Worm (Caenorhabditis elegans) whole organism, mixed stage, embryonic: Measurements from ENCODE around the gene F49H6.17.

ENCODE experiments used
- bed-3 ChIP-seq: fragments of 200-800 bp; sonication (Bioruptor generic); optimal IDR thresholded peaks from 3 replicates; lab custom pipeline; 2018; ENCODE audit warnings: mild to moderate bottlenecking, missing genetic modification characterization, moderate library complexity, missing compliant biosample characterization
- blmp-1 ChIP-seq: fragments of 150-350 bp; optimal IDR thresholded peaks from 2 replicates; lab custom pipeline; 2014; ENCODE audit warnings: missing biosample characterization, missing genetic modification characterization
- ceh-39 ChIP-seq: fragments of 150-350 bp; optimal IDR thresholded peaks from 2 replicates; lab custom pipeline; 2014; ENCODE audit warnings: missing biosample characterization, missing genetic modification characterization
- ceh-83 ChIP-seq: fragments of 200-800 bp; sonication (Bioruptor generic); optimal IDR thresholded peaks from 2 replicates; lab custom pipeline; 2018; ENCODE audit warnings: mild to moderate bottlenecking, missing genetic modification characterization, missing compliant biosample characterization
- ces-1 ChIP-seq: fragments of 150-350 bp; optimal IDR thresholded peaks from 2 replicates; lab custom pipeline; 2014; ENCODE audit warnings: missing biosample characterization, missing genetic modification reagents, missing genetic modification characterization
- cnd-1 ChIP-seq: fragments of 200-800 bp; sonication (Bioruptor generic); optimal IDR thresholded peaks from 2 replicates; lab custom pipeline; 2018; ENCODE audit warnings: mild to moderate bottlenecking, missing genetic modification characterization, missing compliant biosample characterization
- drap-1 ChIP-seq: fragments of 200-800 bp; sonication (Bioruptor generic); optimal IDR thresholded peaks from 3 replicates; lab custom pipeline; 2018; ENCODE audit warnings: mild to moderate bottlenecking, missing genetic modification characterization, missing compliant biosample characterization
- elt-1 ChIP-seq: sonication (generic microtip); optimal IDR thresholded peaks from 2 replicates; lab custom pipeline; 2017; ENCODE audit warnings: missing genetic modification characterization, mild to moderate bottlenecking, missing compliant biosample characterization, antibody characterized with exemption, moderate library complexity, borderline replicate concordance; ENCODE audit not compliant: insufficient read depth
- elt-3 ChIP-seq: fragments of 150-350 bp; optimal IDR thresholded peaks from 2 replicates; lab custom pipeline; 2014; ENCODE audit warnings: missing biosample characterization, missing genetic modification characterization
- flh-1 ChIP-seq: fragments of 200-800 bp; sonication (Bioruptor generic); optimal IDR thresholded peaks from 2 replicates; lab custom pipeline; 2018; ENCODE audit warnings: mild to moderate bottlenecking, missing genetic modification characterization, moderate library complexity, missing compliant biosample characterization
- ham-2 ChIP-seq: fragments of 200-800 bp; sonication (Bioruptor generic); optimal IDR thresholded peaks from 2 replicates; lab custom pipeline; 2018; ENCODE audit warnings: mild to moderate bottlenecking, missing genetic modification characterization, missing compliant biosample characterization
- hlh-1 ChIP-seq: fragments of 150-350 bp; optimal IDR thresholded peaks from 2 replicates; lab custom pipeline; 2014; ENCODE audit warnings: missing biosample characterization, missing genetic modification reagents, missing genetic modification characterization
- lin-13 ChIP-seq: fragments of 150-350 bp; optimal IDR thresholded peaks from 2 replicates; lab custom pipeline; 2014; ENCODE audit warnings: missing biosample characterization, missing genetic modification characterization
- lsy-2 ChIP-seq: fragments of 150-350 bp; optimal IDR thresholded peaks from 2 replicates; lab custom pipeline; 2014; ENCODE audit warnings: missing biosample characterization, missing genetic modification characterization
- mab-5 ChIP-seq: fragments of 150-350 bp; optimal IDR thresholded peaks from 2 replicates; lab custom pipeline; 2014; ENCODE audit warnings: missing biosample characterization, missing genetic modification characterization
- mep-1 ChIP-seq: fragments of 150-350 bp; optimal IDR thresholded peaks from 2 replicates; lab custom pipeline; 2017; ENCODE audit warnings: missing biosample characterization, missing genetic modification reagents, missing genetic modification characterization, inconsistent platforms
- mls-2 ChIP-seq: sonication (generic microtip); optimal IDR thresholded peaks from 2 replicates; lab custom pipeline; 2016; ENCODE audit warnings: mild to moderate bottlenecking, missing genetic modification characterization, moderate library complexity, missing compliant biosample characterization
- nhr-12 ChIP-seq: fragments of 150-350 bp; optimal IDR thresholded peaks from 2 replicates; lab custom pipeline; 2014; ENCODE audit warnings: missing biosample characterization, missing genetic modification characterization
- nhr-2 ChIP-seq: fragments of 150-350 bp; optimal IDR thresholded peaks from 2 replicates; lab custom pipeline; 2014; ENCODE audit warnings: missing biosample characterization, missing genetic modification characterization
- nhr-237 ChIP-seq: fragments of 150-350 bp; optimal IDR thresholded peaks from 2 replicates; lab custom pipeline; 2014; ENCODE audit warnings: missing biosample characterization, missing genetic modification characterization
- nhr-28 ChIP-seq: fragments of 150-350 bp; optimal IDR thresholded peaks from 2 replicates; lab custom pipeline; 2014; ENCODE audit warnings: missing biosample characterization, missing genetic modification characterization
- nhr-76 ChIP-seq: sonication (generic microtip); optimal IDR thresholded peaks from 2 replicates; lab custom pipeline; 2017; ENCODE audit warnings: missing biosample characterization, missing genetic modification characterization
- pha-4 ChIP-seq: fragments of 150-350 bp; optimal IDR thresholded peaks from 2 replicates; lab custom pipeline; 2018; ENCODE audit warnings: missing biosample characterization, missing genetic modification reagents, missing genetic modification characterization
- snpc-4 ChIP-seq: fragments of 150-350 bp; optimal IDR thresholded peaks from 2 replicates; lab custom pipeline; 2014; ENCODE audit warnings: missing biosample characterization, missing genetic modification characterization
- sptf-1 ChIP-seq: sonication (generic microtip); optimal IDR thresholded peaks from 2 replicates; lab custom pipeline; 2017; ENCODE audit warnings: mild to moderate bottlenecking, missing genetic modification characterization, moderate library complexity, missing compliant biosample characterization
- tbx-8 ChIP-seq: fragments of 200-800 bp; sonication (Bioruptor generic); optimal IDR thresholded peaks from 2 replicates; lab custom pipeline; 2018; ENCODE audit warnings: mild to moderate bottlenecking, missing genetic modification characterization, moderate library complexity, missing compliant biosample characterization
- unc-120 ChIP-seq: sonication (generic microtip); optimal IDR thresholded peaks from 2 replicates; lab custom pipeline; 2017; ENCODE audit warnings: missing genetic modification characterization, missing compliant biosample characterization; ENCODE audit not compliant: poor library complexity, severe bottlenecking
- unc-39 ChIP-seq: fragments of 150-350 bp; optimal IDR thresholded peaks from 2 replicates; lab custom pipeline; 2014; ENCODE audit warnings: missing biosample characterization, missing genetic modification characterization
- unc-62 ChIP-seq: fragments of 150-350 bp; optimal IDR thresholded peaks from 2 replicates; lab custom pipeline; 2014; ENCODE audit warnings: missing biosample characterization, missing genetic modification reagents, missing genetic modification characterization
- zip-8 ChIP-seq: fragments of 150-350 bp; optimal IDR thresholded peaks from 2 replicates; lab custom pipeline; 2014; ENCODE audit warnings: missing biosample characterization, missing genetic modification characterization
- ztf-11 ChIP-seq: fragments of 150-350 bp; optimal IDR thresholded peaks from 2 replicates; lab custom pipeline; 2014; ENCODE audit warnings: missing biosample characterization, missing genetic modification characterization

Gene F49H6.17

DNA sequence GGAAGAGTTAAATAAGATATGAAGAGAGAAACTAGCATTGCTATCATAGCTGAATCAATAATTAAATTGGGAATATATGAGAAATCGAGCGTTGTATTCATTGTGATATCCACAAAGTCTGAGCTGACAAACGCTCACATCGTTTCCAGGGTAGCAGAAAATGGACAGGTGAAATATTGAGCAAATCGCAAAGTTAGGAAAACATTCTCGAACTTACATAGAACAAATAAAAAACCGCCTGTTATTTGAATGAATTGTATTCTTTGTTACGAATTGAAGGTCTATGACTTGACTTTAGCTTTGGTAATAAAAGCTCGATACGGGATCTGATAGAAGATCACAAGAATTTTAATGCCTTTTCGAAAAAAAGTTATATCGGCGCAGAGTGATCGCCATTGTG, 16.1 kb downstream of the F49H6.17 start, which contains the start of gene srz-94:
srz-94 (minus strand) TSS at position 101 of the 400 bp plus-strand sequence.
- TF ChIP-seq tbx-8 (GFP tag; lab: Kevin White, UChicago) (no peak), sptf-1 (tag; lab: Kevin White, UChicago) (no peak), zip-8 (no peak), lin-13 (tag; lab: Kevin White, UChicago) (no peak), ztf-11 (tag; lab: Kevin White, UChicago) (no peak), ces-1 (no peak)

DNA sequence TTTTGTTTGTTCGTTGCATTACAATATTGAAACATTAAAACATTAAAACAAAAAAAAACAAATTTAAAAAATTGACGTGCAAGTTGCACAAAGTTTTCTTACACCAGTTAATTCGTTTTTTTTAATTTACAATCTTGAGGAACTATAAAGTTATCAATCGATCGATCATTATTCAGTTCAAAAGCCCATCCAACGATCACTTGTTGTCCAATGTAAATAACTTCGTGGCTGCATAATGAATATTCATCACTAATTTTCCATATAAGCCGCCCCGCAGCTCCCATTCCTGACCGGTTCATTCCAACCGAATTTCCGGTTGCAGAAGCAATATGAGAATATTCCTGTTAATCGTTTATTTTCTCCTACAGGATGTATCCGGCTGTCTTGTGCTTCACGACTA, 22.5 kb downstream of the F49H6.17 start, which contains the start of gene hpo-33:
hpo-33 (plus strand) TSS at position 301 of the 400 bp plus-strand sequence.
- TF ChIP-seq nhr-237 (tag; lab: Kevin White, UChicago) (no peak), unc-39 (tag; lab: Kevin White, UChicago) (no peak), drap-1 (no peak), tbx-8 (GFP tag; lab: Kevin White, UChicago) (no peak), mls-2 (tag; lab: Kevin White, UChicago) (no peak), flh-1 (GFP tag; lab: Kevin White, UChicago) (no peak), ceh-39 (tag; lab: Kevin White, UChicago) (no peak), pha-4 (no peak), unc-120 (no peak), mep-1 (tag; lab: Kevin White, UChicago) (no peak), bed-3 (GFP tag; lab: Kevin White, UChicago) (no peak), ham-2 (GFP tag; lab: Kevin White, UChicago) (no peak)

DNA sequence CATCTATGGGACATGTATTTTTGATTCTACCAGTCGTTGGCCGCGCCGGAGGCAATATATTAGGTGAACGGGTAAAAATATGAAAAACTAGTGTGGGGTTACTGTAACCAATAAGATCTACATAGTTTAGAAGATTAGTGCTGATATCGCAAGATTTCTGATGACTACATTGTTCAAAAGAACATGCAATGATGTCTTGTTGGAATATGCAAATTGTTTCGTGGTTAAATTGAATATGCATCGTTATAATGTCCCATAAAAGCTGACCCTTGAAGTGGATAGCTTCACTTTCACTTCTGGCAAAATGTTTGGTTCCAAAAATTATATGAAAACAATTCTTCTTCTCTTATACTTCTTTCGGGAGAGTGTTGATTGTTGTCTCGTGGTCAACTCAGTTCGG, 24.7 kb downstream of the F49H6.17 start, which contains the start of gene F28B1.2:
F28B1.2 (plus strand) TSS at position 301 of the 400 bp plus-strand sequence.
- TF ChIP-seq ces-1 (no peak), unc-62 (no peak), mls-2 (tag; lab: Kevin White, UChicago) (no peak), drap-1 (no peak), lin-13 (tag; lab: Kevin White, UChicago) (no peak), unc-39 (tag; lab: Kevin White, UChicago) (no peak), mep-1 (tag; lab: Kevin White, UChicago) (no peak), snpc-4 (tag; lab: Kevin White, UChicago) (no peak), ham-2 (GFP tag; lab: Kevin White, UChicago) (no peak), bed-3 (GFP tag; lab: Kevin White, UChicago) (no peak), hlh-1 (tag; lab: Kevin White, UChicago) (no peak), blmp-1 (tag; lab: Kevin White, UChicago) (no peak), pha-4 (no peak), elt-3 (no peak), ztf-11 (tag; lab: Kevin White, UChicago) (no peak), tbx-8 (GFP tag; lab: Kevin White, UChicago) (no peak)

DNA sequence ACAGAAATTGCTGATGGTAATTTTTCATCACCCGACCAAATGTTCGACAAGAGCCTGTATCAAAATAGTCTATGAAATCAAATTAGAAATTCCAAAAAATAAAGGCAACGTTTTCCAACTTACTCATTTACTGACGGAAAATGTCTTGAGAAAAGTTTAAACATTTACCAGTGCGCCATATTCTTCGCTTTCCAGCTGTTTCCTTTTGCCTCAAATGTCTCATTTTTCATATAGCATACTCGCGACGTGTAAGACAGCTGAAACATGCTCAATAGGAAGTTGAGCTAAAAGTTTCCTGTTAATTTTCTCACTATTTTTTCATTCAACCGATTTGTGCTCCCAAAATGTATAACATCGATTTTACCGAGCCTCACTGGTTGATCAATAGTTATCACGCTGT, 40.2 kb downstream of the F49H6.17 start, which contains the start of gene sri-66:
sri-66 (plus strand) TSS at position 301 of the 400 bp plus-strand sequence.
- TF ChIP-seq snpc-4 (tag; lab: Kevin White, UChicago): no peak
- no peak for TF ChIP-seq nhr-12 (tag; lab: Kevin White, UChicago)
- TF ChIP-seq cnd-1 (tag; lab: Kevin White, UChicago): no peak
- no peak for TF ChIP-seq nhr-28 (tag; lab: Kevin White, UChicago)
- no peak for TF ChIP-seq nhr-76 (tag; lab: Kevin White, UChicago)
- TF ChIP-seq blmp-1 (tag; lab: Kevin White, UChicago): no peak
- TF ChIP-seq elt-1 (tag; lab: Kevin White, UChicago): no peak
- no peak for TF ChIP-seq ceh-39 (tag; lab: Kevin White, UChicago)
- no peak for TF ChIP-seq ces-1
- no peak for TF ChIP-seq sptf-1 (tag; lab: Kevin White, UChicago)
- no peak for TF ChIP-seq unc-62
- TF ChIP-seq ham-2 (GFP tag; lab: Kevin White, UChicago): no peak
- TF ChIP-seq pha-4: no peak
- TF ChIP-seq mab-5: no peak
- no peak for TF ChIP-seq ceh-83 (GFP tag; lab: Kevin White, UChicago)
- TF ChIP-seq nhr-2 (tag; lab: Kevin White, UChicago): no peak
- TF ChIP-seq lsy-2 (tag; lab: Kevin White, UChicago): no peak

DNA sequence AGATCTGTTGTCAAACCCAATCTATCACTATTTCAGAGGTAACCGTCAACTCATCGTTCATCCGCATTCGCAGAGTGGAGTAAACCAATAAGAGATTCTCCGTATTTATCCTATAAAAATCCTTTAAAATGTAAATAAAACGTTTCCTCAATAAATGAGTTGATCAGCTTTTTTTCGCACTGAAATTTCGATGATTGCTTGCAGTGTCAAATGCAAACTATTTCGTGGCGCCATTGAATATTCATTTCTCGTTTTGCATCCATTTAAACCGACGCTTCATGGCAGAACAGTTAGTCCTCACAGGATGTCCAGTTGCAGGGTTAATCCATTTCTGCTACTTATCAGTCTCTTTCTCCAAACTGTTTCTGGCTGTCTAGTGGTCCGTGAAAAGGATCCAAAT, 41.8 kb downstream of the F49H6.17 start, which contains the start of gene F28B1.9:
F28B1.9 (plus strand) TSS at position 301 of the 400 bp plus-strand sequence.
- TF ChIP-seq mep-1 (tag; lab: Kevin White, UChicago): no peak
- no peak for TF ChIP-seq nhr-237 (tag; lab: Kevin White, UChicago)
- TF ChIP-seq nhr-28 (tag; lab: Kevin White, UChicago): no peak
- TF ChIP-seq drap-1: no peak
- TF ChIP-seq mls-2 (tag; lab: Kevin White, UChicago): no peak
